Worm (Caenorhabditis elegans): ENCODE results near the gene mtp-18.

ce11 chrX:6235443-6235842 lies 29.2 kb upstream of the mtp-18 start, which contains the start of gene hsp-43:
- TF ChIP-seq him-1 (tag; optimal IDR thresholded peaks at IDR 0.05) (no peak), W03F9.2 (tag; optimal IDR thresholded peaks at IDR 0.05) (no peak), dao-5 (tag; optimal IDR thresholded peaks at IDR 0.05) (no peak)

Measured in whole organism, L4/young adult.